Worm (Caenorhabditis elegans) whole organism, L3 larva: Measurements from ENCODE around the gene tebp-2.

Experiments
- ama-1 ChIP-seq: fragments of 150-350 bp; optimal IDR thresholded peaks from 2 replicates; lab custom pipeline; 2018
- ceh-16 ChIP-seq: sonication (generic microtip); optimal IDR thresholded peaks from 2 replicates; lab custom pipeline; 2017; ENCODE audit warnings: missing biosample characterization, missing genetic modification characterization
- ceh-82 ChIP-seq: fragments of 150-350 bp; optimal IDR thresholded peaks from 2 replicates; lab custom pipeline; 2014; ENCODE audit warnings: missing biosample characterization, missing genetic modification characterization
- daf-12 ChIP-seq: fragments of 150-350 bp; optimal IDR thresholded peaks from 2 replicates; lab custom pipeline; 2014; ENCODE audit warnings: missing biosample characterization, missing genetic modification reagents, missing genetic modification characterization
- egl-5 ChIP-seq: fragments of 150-350 bp; optimal IDR thresholded peaks from 2 replicates; lab custom pipeline; 2017; ENCODE audit warnings: missing biosample characterization, missing genetic modification reagents, missing genetic modification characterization, inconsistent platforms
- elt-1 ChIP-seq: fragments of 150-350 bp; optimal IDR thresholded peaks from 2 replicates; lab custom pipeline; 2014; ENCODE audit warnings: missing biosample characterization, missing genetic modification characterization
- elt-2 ChIP-seq: sonication (generic microtip); optimal IDR thresholded peaks from 2 replicates; lab custom pipeline; 2016; ENCODE audit warnings: missing genetic modification reagents, mild to moderate bottlenecking, missing genetic modification characterization, missing compliant biosample characterization
- fkh-2 ChIP-seq: fragments of 150-350 bp; optimal IDR thresholded peaks from 2 replicates; lab custom pipeline; 2014; ENCODE audit warnings: missing biosample characterization, missing genetic modification reagents, missing genetic modification characterization
- hmg-11 ChIP-seq: sonication (generic microtip); optimal IDR thresholded peaks from 2 replicates; lab custom pipeline; 2016; ENCODE audit warnings: missing genetic modification characterization, missing compliant biosample characterization
- jun-1 ChIP-seq: fragments of 150-350 bp; optimal IDR thresholded peaks from 2 replicates; lab custom pipeline; 2014; ENCODE audit warnings: missing biosample characterization, missing genetic modification reagents, missing genetic modification characterization
- lin-15B ChIP-seq: fragments of 150-350 bp; optimal IDR thresholded peaks from 2 replicates; lab custom pipeline; 2014; ENCODE audit warnings: missing biosample characterization, missing genetic modification characterization
- lsy-12 ChIP-seq: sonication (generic microtip); optimal IDR thresholded peaks from 2 replicates; lab custom pipeline; 2016; ENCODE audit warnings: mild to moderate bottlenecking, missing genetic modification characterization, missing compliant biosample characterization
- nfya-1 ChIP-seq: sonication (generic microtip); optimal IDR thresholded peaks from 2 replicates; lab custom pipeline; 2017; ENCODE audit warnings: missing genetic modification characterization, mild to moderate bottlenecking, missing compliant biosample characterization, antibody characterized with exemption, moderate library complexity; ENCODE audit not compliant: insufficient read depth
- nhr-12 ChIP-seq: fragments of 150-350 bp; optimal IDR thresholded peaks from 2 replicates; lab custom pipeline; 2014; ENCODE audit warnings: missing biosample characterization, missing genetic modification characterization
- nhr-23 ChIP-seq: fragments of 150-350 bp; optimal IDR thresholded peaks from 2 replicates; lab custom pipeline; 2014; ENCODE audit warnings: missing biosample characterization, missing genetic modification reagents, missing genetic modification characterization
- nhr-237 ChIP-seq: fragments of 150-350 bp; optimal IDR thresholded peaks from 2 replicates; lab custom pipeline; 2014; ENCODE audit warnings: missing biosample characterization, missing genetic modification characterization
- nhr-25 ChIP-seq: sonication (generic microtip); optimal IDR thresholded peaks from 2 replicates; lab custom pipeline; 2017; ENCODE audit warnings: missing biosample characterization, missing genetic modification characterization
- nhr-28 ChIP-seq: fragments of 150-350 bp; optimal IDR thresholded peaks from 2 replicates; lab custom pipeline; 2014; ENCODE audit warnings: missing biosample characterization, missing genetic modification characterization
- nhr-43 ChIP-seq: sonication (generic microtip); optimal IDR thresholded peaks from 2 replicates; lab custom pipeline; 2016; ENCODE audit warnings: mild to moderate bottlenecking, missing genetic modification characterization, missing compliant biosample characterization; ENCODE audit not compliant: poor library complexity, severe bottlenecking
- nhr-76 ChIP-seq: fragments of 150-350 bp; sonication (generic microtip); optimal IDR thresholded peaks from 5 replicates; lab custom pipeline; 2014; ENCODE audit warnings: missing biosample characterization, missing genetic modification characterization
- nhr-77 ChIP-seq: fragments of 150-350 bp; optimal IDR thresholded peaks from 2 replicates; lab custom pipeline; 2014; ENCODE audit warnings: missing biosample characterization, missing genetic modification characterization
- pqm-1 ChIP-seq: fragments of 150-350 bp; optimal IDR thresholded peaks from 2 replicates; lab custom pipeline; 2017; ENCODE audit warnings: missing biosample characterization, missing genetic modification characterization, inconsistent platforms
- sea-2 ChIP-seq: fragments of 150-350 bp; sonication (generic microtip); optimal IDR thresholded peaks from 4 replicates; lab custom pipeline; 2014; ENCODE audit warnings: missing biosample characterization, missing genetic modification reagents, missing genetic modification characterization
- skn-1 ChIP-seq: fragments of 150-350 bp; optimal IDR thresholded peaks from 2 replicates; lab custom pipeline; 2014; ENCODE audit warnings: missing biosample characterization, missing genetic modification characterization
- snpc-4 ChIP-seq: fragments of 150-350 bp; optimal IDR thresholded peaks from 2 replicates; lab custom pipeline; 2014; ENCODE audit warnings: missing biosample characterization, missing genetic modification characterization
- tbx-2 ChIP-seq: sonication (generic microtip); optimal IDR thresholded peaks from 2 replicates; lab custom pipeline; 2016; ENCODE audit warnings: mild to moderate bottlenecking, missing genetic modification characterization, missing compliant biosample characterization
- unc-39 ChIP-seq: sonication (generic microtip); optimal IDR thresholded peaks from 4 replicates; lab custom pipeline; 2017; ENCODE audit warnings: missing biosample characterization, missing genetic modification characterization
- ztf-11 ChIP-seq: fragments of 150-350 bp; optimal IDR thresholded peaks from 2 replicates; lab custom pipeline; 2014; ENCODE audit warnings: missing biosample characterization, missing genetic modification characterization

Gene tebp-2

DNA sequence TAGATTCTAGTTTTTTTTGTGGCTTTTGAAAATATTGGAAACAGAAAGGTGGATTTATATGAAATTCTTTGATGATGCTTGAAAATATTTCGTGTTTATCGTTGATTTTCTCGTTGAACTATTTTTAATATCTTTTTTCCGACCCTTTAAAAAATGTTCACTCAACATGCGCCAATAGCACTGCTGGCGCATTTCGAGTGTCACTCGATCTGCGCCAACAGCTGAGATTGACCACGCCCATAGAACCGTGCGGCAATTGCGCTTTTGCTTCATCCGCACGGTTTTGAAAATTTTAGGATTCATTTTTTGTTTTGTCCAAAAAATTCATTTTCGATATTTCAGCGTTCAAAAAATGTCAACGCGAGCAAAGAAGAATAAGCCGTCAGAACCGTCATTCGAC, at the start of gene tebp-2:
tebp-2 (plus strand) TSS at position 343 of the 400 bp plus-strand sequence.
- peak; percentile 6 for TF ChIP-seq snpc-4 (tag; lab: Kevin White, UChicago)
- no peak for TF ChIP-seq nhr-77 (tag; lab: Kevin White, UChicago)
- TF ChIP-seq nhr-28 (tag; lab: Kevin White, UChicago), result no peak
- TF ChIP-seq elt-2 (tag; lab: Kevin White, UChicago), result peak; percentile 22
- no peak for TF ChIP-seq sea-2 (GFP tag; lab: Kevin White, UChicago)
- TF ChIP-seq nhr-43 (tag; lab: Kevin White, UChicago), result no peak
- TF ChIP-seq ama-1 (lab: Kevin White, UChicago), result peak; percentile 69
- TF ChIP-seq, all 47 proteins: peak for 3

- TF ChIP-seq pqm-1 (tag; lab: Kevin White, UChicago), result no peak
- TF ChIP-seq nhr-237 (tag; lab: Kevin White, UChicago), result no peak
- no peak for TF ChIP-seq elt-2 (tag; lab: Kevin White, UChicago)
- TF ChIP-seq nhr-12 (tag; lab: Kevin White, UChicago), result no peak
Measured at ce11 chrIV:5492196-5492595, 49.2 kb upstream of the tebp-2 start.

ce11 chrIV:5493135-5493534, 48.3 kb upstream of the tebp-2 start:
- TF ChIP-seq unc-39 (tag; lab: Kevin White, UChicago), result no peak
- no peak for TF ChIP-seq ama-1 (lab: Kevin White, UChicago)

ce11 chrIV:5493692-5494091, 47.7 kb upstream of the tebp-2 start, which contains the start of gene B0273.1:
B0273.1 (plus strand) TSS chrIV:5493992.
- TF ChIP-seq ztf-11 (tag; lab: Kevin White, UChicago) (no peak), nhr-43 (tag; lab: Kevin White, UChicago) (no peak), nfya-1 (no peak)

ce11 chrIV:5494099-5494498, 47.3 kb upstream of the tebp-2 start:
- no peak for TF ChIP-seq hmg-11
- TF ChIP-seq tbx-2 (tag; lab: Kevin White, UChicago), result no peak
- no peak for TF ChIP-seq lin-15B (tag; lab: Kevin White, UChicago)
- TF ChIP-seq lsy-12 (tag; lab: Kevin White, UChicago), result no peak
- no peak for TF ChIP-seq unc-39 (tag; lab: Kevin White, UChicago)
- TF ChIP-seq ztf-11 (tag; lab: Kevin White, UChicago), result no peak
- TF ChIP-seq nhr-25 (tag; lab: Kevin White, UChicago), result no peak
- no peak for TF ChIP-seq elt-2 (tag; lab: Kevin White, UChicago)
- TF ChIP-seq jun-1 (tag; lab: Kevin White, UChicago), result no peak
- no peak for TF ChIP-seq fkh-2
- TF ChIP-seq ama-1 (lab: Kevin White, UChicago), result no peak
- TF ChIP-seq nhr-76, result no peak
- TF ChIP-seq nhr-23 (tag; lab: Kevin White, UChicago), result no peak
- no peak for TF ChIP-seq daf-12 (tag; lab: Kevin White, UChicago)
- TF ChIP-seq ceh-16 (tag; lab: Kevin White, UChicago), result no peak

- no peak for TF ChIP-seq ama-1 (lab: Kevin White, UChicago)
- no peak for TF ChIP-seq fkh-2
Measured at ce11 chrIV:5501414-5501813, 40.0 kb upstream of the tebp-2 start.

DNA sequence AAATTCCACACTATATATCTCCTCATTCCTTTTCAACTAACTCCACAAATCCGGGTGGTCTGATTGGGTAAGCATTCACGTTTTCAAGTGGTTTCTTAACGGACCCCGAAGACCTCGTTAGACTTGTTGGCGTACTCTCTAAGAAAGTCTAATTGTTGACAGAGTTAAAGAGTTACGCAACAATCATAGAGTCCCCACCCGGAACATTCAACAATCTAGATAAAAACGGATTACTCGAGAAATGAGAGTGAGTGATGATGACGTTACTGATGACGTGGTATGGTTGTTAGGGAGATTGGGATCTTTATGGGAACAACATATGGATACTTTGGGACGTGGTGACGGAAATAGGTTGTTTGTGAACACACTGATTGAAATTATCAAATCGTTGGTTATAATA, 38.8 kb upstream of the tebp-2 start:
- TF ChIP-seq skn-1 (tag; lab: Kevin White, UChicago) (no peak), nhr-23 (tag; lab: Kevin White, UChicago) (no peak), nhr-76 (no peak), ztf-11 (tag; lab: Kevin White, UChicago) (no peak), egl-5 (no peak), ceh-82 (tag; lab: Kevin White, UChicago) (no peak)

DNA sequence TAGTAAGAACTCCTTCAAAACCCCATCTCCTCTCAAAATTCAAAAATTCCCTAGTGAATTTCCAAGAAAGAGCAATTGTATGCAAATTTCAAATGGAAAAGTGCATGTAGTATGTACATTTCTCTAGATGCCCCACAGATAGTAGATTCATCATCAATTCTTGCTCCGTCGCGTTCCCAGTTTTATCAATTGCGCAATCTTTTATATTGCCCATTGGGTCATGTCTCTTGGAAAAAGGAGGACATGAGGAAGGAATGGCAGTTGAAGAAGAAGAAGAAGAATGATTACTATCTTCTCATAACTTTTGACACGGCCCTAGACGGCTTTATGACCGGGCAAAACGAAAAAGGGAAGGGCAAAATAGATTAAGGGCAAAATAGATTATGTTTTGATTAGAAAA, 34.8 kb upstream of the tebp-2 start:
- TF ChIP-seq elt-1 (tag; lab: Kevin White, UChicago) (peak; percentile 93), unc-39 (tag; lab: Kevin White, UChicago) (no peak)
